Worm (Caenorhabditis elegans) whole organism, late embryonic: Measurements from ENCODE around the gene F15D4.5.

ENCODE experiments used
- dve-1 ChIP-seq: sonication (generic microtip); optimal IDR thresholded peaks from 2 replicates; lab custom pipeline; 2017; ENCODE audit warnings: antibody characterized with exemption, mild to moderate bottlenecking, missing genetic modification characterization, missing compliant biosample characterization
- elt-2 ChIP-seq: sonication (generic microtip); optimal IDR thresholded peaks from 2 replicates; lab custom pipeline; 2016; ENCODE audit warnings: missing genetic modification reagents, missing genetic modification characterization, missing compliant biosample characterization
- nfya-1 ChIP-seq: sonication (generic microtip); optimal IDR thresholded peaks from 2 replicates; lab custom pipeline; 2017; ENCODE audit warnings: missing genetic modification characterization, mild to moderate bottlenecking, missing compliant biosample characterization, antibody characterized with exemption, moderate library complexity
- pha-4 ChIP-seq: fragments of 150-350 bp; optimal IDR thresholded peaks from 2 replicates; lab custom pipeline; 2018; ENCODE audit warnings: missing biosample characterization, missing genetic modification reagents, missing genetic modification characterization
- rnt-1 ChIP-seq: sonication (generic microtip); optimal IDR thresholded peaks from 2 replicates; lab custom pipeline; 2016; ENCODE audit warnings: missing genetic modification characterization, missing compliant biosample characterization
- sdc-2 ChIP-seq: sonication (generic microtip); optimal IDR thresholded peaks from 2 replicates; lab custom pipeline; 2016; ENCODE audit warnings: missing genotype, missing genetic modification characterization, missing compliant biosample characterization

- peak; percentile 44 for TF ChIP-seq nfya-1 (tag; lab: Kevin White, UChicago)
- TF ChIP-seq dve-1 (tag; lab: Kevin White, UChicago) = peak; percentile 48
- no peak for TF ChIP-seq sdc-2 (tag; lab: Kevin White, UChicago)
- TF ChIP-seq rnt-1 = peak; percentile 67
- no peak for TF ChIP-seq pha-4 (tag; lab: Kevin White, UChicago)
- no peak for TF ChIP-seq elt-2
Measured at ce11 chrII:13291406-13292124, 46.4 kb downstream of the F15D4.5 start.
